5 fruit fly cellular contexts compared by ENCODE assay signal in genomic region chr4:787389-787822, dm6.
A peak's percentile ranks its signal among the peaks of the same experiment; 100 is the strongest.
TF ChIP-seq lines count a peak whose summit lies in the region.

No protein-coding gene starts in this region.

- no peak for TF ChIP-seq CTCF in whole organism, embryonic (GFP tag; optimal IDR thresholded peaks at IDR 0.05; lab: Kevin White, UChicago)

TF ChIP-seq in whole organism, adult, 20 proteins besides CTCF, POLR2A, EP300 and RAD21:
- TF ChIP-seq bab1 (GFP tag; optimal IDR thresholded peaks at IDR 0.05; lab: Kevin White, UChicago) (peak; percentile 30), CG5204 (GFP tag; optimal IDR thresholded peaks at IDR 0.05; lab: Kevin White, UChicago) (no peak), Clk (GFP tag; optimal IDR thresholded peaks at IDR 0.05; lab: Kevin White, UChicago) (no peak), CG11617 (GFP tag; optimal IDR thresholded peaks at IDR 0.05; lab: Kevin White, UChicago) (no peak), kay (GFP tag; lab: Kevin White, UChicago; ENCODE audit: borderline replicate concordance) (peak; percentile 68)

TF ChIP-seq in whole organism, embryonic, 481 proteins besides CTCF, POLR2A, EP300 and RAD21 (continues in another document):
- TF ChIP-seq usp (GFP tag; optimal IDR thresholded peaks at IDR 0.05; lab: Kevin White, UChicago): no peak
- peak; percentile 84 for TF ChIP-seq CG12659 (GFP tag; optimal IDR thresholded peaks at IDR 0.05; lab: Kevin White, UChicago)
- TF ChIP-seq rib (GFP tag; IDR thresholded peaks at IDR 0.05; lab: Robert Waterston, UW): no peak
- TF ChIP-seq CG13296 (GFP tag; optimal IDR thresholded peaks at IDR 0.05; lab: Kevin White, UChicago): peak; percentile 0
- TF ChIP-seq pita (GFP tag; optimal IDR thresholded peaks at IDR 0.05; lab: Kevin White, UChicago): no peak
- peak; percentile 64 for TF ChIP-seq BEAF-32 (GFP tag; optimal IDR thresholded peaks at IDR 0.05; lab: Kevin White, UChicago)
- peak; percentile 48 for TF ChIP-seq Ets65A (GFP tag; lab: Kevin White, UChicago)
- TF ChIP-seq CG1603 (tag; optimal IDR thresholded peaks at IDR 0.05; lab: Kevin White, UChicago): peak; percentile 93
- TF ChIP-seq inv (GFP tag; IDR thresholded peaks at IDR 0.05; lab: Robert Waterston, UW; ENCODE audit: partially characterized antibody): peak; percentile 40; the same call in 1 of the 2 replicates
- TF ChIP-seq pfk (GFP tag; optimal IDR thresholded peaks at IDR 0.05; lab: Kevin White, UChicago): peak; percentile 45
- TF ChIP-seq lbe (GFP tag; optimal IDR thresholded peaks at IDR 0.05; lab: Kevin White, UChicago): peak; percentile 9
- TF ChIP-seq CG17802 (tag; optimal IDR thresholded peaks at IDR 0.05; lab: Kevin White, UChicago): peak; percentile 99
- no peak for TF ChIP-seq cad (GFP tag; optimal IDR thresholded peaks at IDR 0.05; lab: Kevin White, UChicago)
- peak in 1 of 3 experiments; percentile 30 for TF ChIP-seq Stat92E (GFP tag; optimal IDR thresholded peaks at IDR 0.05; lab: Kevin White, UChicago)
- no peak for TF ChIP-seq CG4707 (GFP tag; optimal IDR thresholded peaks at IDR 0.05; lab: Kevin White, UChicago)
- TF ChIP-seq CG13424 (tag; optimal IDR thresholded peaks at IDR 0.05; lab: Kevin White, UChicago): no peak
- peak; percentile 94 for TF ChIP-seq phol (tag; optimal IDR thresholded peaks at IDR 0.05; lab: Kevin White, UChicago)
- TF ChIP-seq CG9797 (GFP tag; optimal IDR thresholded peaks at IDR 0.05; lab: Kevin White, UChicago): no peak
- TF ChIP-seq ind (GFP tag; optimal IDR thresholded peaks at IDR 0.05; lab: Kevin White, UChicago): no peak
- no peak for TF ChIP-seq CG7786 (GFP tag; optimal IDR thresholded peaks at IDR 0.05; lab: Kevin White, UChicago)
- no peak for TF ChIP-seq gem (tag; optimal IDR thresholded peaks at IDR 0.05; lab: Kevin White, UChicago)
- TF ChIP-seq gt (GFP tag; IDR thresholded peaks at IDR 0.05; lab: Robert Waterston, UW): no peak

TF ChIP-seq in whole organism, prepupa, 60 proteins besides CTCF, POLR2A, EP300 and RAD21:
- peak; percentile 0 for TF ChIP-seq CG8319 (GFP tag; optimal IDR thresholded peaks at IDR 0.05; lab: Kevin White, UChicago)
- no peak for TF ChIP-seq spab (GFP tag; optimal IDR thresholded peaks at IDR 0.05; lab: Kevin White, UChicago)
- no peak for TF ChIP-seq CG9139 (GFP tag; optimal IDR thresholded peaks at IDR 0.05; lab: Kevin White, UChicago)
- no peak for TF ChIP-seq Met (GFP tag; optimal IDR thresholded peaks at IDR 0.05; lab: Kevin White, UChicago)
- TF ChIP-seq CG3032 (tag; optimal IDR thresholded peaks at IDR 0.05; lab: Kevin White, UChicago): peak; percentile 22
- peak; percentile 14 for TF ChIP-seq Ets21C (GFP tag; optimal IDR thresholded peaks at IDR 0.05; lab: Kevin White, UChicago)

TF ChIP-seq in whole organism, pupa, 21 proteins besides CTCF, POLR2A, EP300 and RAD21:
- TF ChIP-seq CG15710 (tag; optimal IDR thresholded peaks at IDR 0.05; lab: Kevin White, UChicago) (no peak), Pif1B (GFP tag; optimal IDR thresholded peaks at IDR 0.05; lab: Kevin White, UChicago) (no peak), CG32121 (GFP tag; IDR thresholded peaks at IDR 0.05; lab: Robert Waterston, UW) (no peak), gl (tag; optimal IDR thresholded peaks at IDR 0.05; lab: Kevin White, UChicago) (no peak), Snoo (tag; optimal IDR thresholded peaks at IDR 0.05; lab: Kevin White, UChicago) (peak; percentile 14), CG13204 (GFP tag; optimal IDR thresholded peaks at IDR 0.05; lab: Kevin White, UChicago) (no peak)

TF ChIP-seq in whole organism, wandering third instar larva, 38 proteins besides CTCF, POLR2A, EP300 and RAD21:
- TF ChIP-seq lola (GFP tag; optimal IDR thresholded peaks at IDR 0.05; lab: Kevin White, UChicago): no peak
- no peak for TF ChIP-seq sv (GFP tag; optimal IDR thresholded peaks at IDR 0.05; lab: Kevin White, UChicago)
- no peak for TF ChIP-seq OdsH (GFP tag; optimal IDR thresholded peaks at IDR 0.05; lab: Kevin White, UChicago)
- TF ChIP-seq tai (GFP tag; optimal IDR thresholded peaks at IDR 0.05; lab: Kevin White, UChicago): peak; percentile 21
- TF ChIP-seq Vsx2 (GFP tag; optimal IDR thresholded peaks at IDR 0.05; lab: Kevin White, UChicago; ENCODE audit: partially characterized antibody): no peak
- TF ChIP-seq h (GFP tag; optimal IDR thresholded peaks at IDR 0.05; lab: Kevin White, UChicago): no peak
- TF ChIP-seq CrebA (GFP tag; optimal IDR thresholded peaks at IDR 0.05; lab: Kevin White, UChicago; ENCODE audit: borderline replicate concordance): no peak
- no peak for TF ChIP-seq CG9705 (GFP tag; optimal IDR thresholded peaks at IDR 0.05; lab: Kevin White, UChicago)
- no peak for TF ChIP-seq N (GFP tag; optimal IDR thresholded peaks at IDR 0.05; lab: Kevin White, UChicago)
- no peak for TF ChIP-seq rgr (GFP tag; optimal IDR thresholded peaks at IDR 0.05; lab: Kevin White, UChicago)
- TF ChIP-seq foxo (GFP tag; optimal IDR thresholded peaks at IDR 0.05; lab: Kevin White, UChicago): no peak
- peak; percentile 55 for TF ChIP-seq woc (GFP tag; optimal IDR thresholded peaks at IDR 0.05; lab: Kevin White, UChicago)
- no peak for TF ChIP-seq br (GFP tag; optimal IDR thresholded peaks at IDR 0.05; lab: Kevin White, UChicago)
- TF ChIP-seq brk (GFP tag; optimal IDR thresholded peaks at IDR 0.05; lab: Kevin White, UChicago): peak; percentile 60
- TF ChIP-seq Sp1 (GFP tag; optimal IDR thresholded peaks at IDR 0.05; lab: Kevin White, UChicago): no peak
- TF ChIP-seq Hnf4 (GFP tag; optimal IDR thresholded peaks at IDR 0.05; lab: Kevin White, UChicago): peak; percentile 40
